Worm (Caenorhabditis elegans) whole organism, L1 larva: ENCODE results near the gene act-1.

Source experiments
- C16A3.4 ChIP-seq: fragments of 150-350 bp; optimal IDR thresholded peaks from 2 replicates; lab custom pipeline; 2014; ENCODE audit warnings: missing biosample characterization, missing genetic modification characterization
- F16B12.6 ChIP-seq: fragments of 150-350 bp; optimal IDR thresholded peaks from 2 replicates; lab custom pipeline; 2014; ENCODE audit warnings: missing biosample characterization, missing genetic modification characterization
- aha-1 ChIP-seq: fragments of 150-350 bp; optimal IDR thresholded peaks from 2 replicates; lab custom pipeline; 2014; ENCODE audit warnings: missing biosample characterization, missing genetic modification characterization
- aly-2 ChIP-seq: fragments of 150-350 bp; optimal IDR thresholded peaks from 2 replicates; lab custom pipeline; 2014; ENCODE audit warnings: missing biosample characterization, missing genetic modification characterization
- blmp-1 ChIP-seq: fragments of 150-350 bp; optimal IDR thresholded peaks from 2 replicates; lab custom pipeline; 2014; ENCODE audit warnings: missing biosample characterization, missing genetic modification characterization
- ceh-82 ChIP-seq, 3 experiments: fragments of 150-350 bp in 1 of 3; sonication (generic microtip) in 2 of 3; optimal IDR thresholded peaks; 2 replicates each; lab custom pipeline; 2014 to 2017; ENCODE audit warnings: missing biosample characterization in 3 of 3, missing genetic modification characterization in 3 of 3
- ceh-88 ChIP-seq: fragments of 200-800 bp; sonication (Bioruptor generic); IDR thresholded peaks from 2 replicates; pipeline ENCODE4 v1.3.6; 2022; ENCODE audit warnings: missing genetic modification characterization, missing compliant biosample characterization
- ceh-90 ChIP-seq: sonication (generic microtip); optimal IDR thresholded peaks from 2 replicates; lab custom pipeline; 2016; ENCODE audit warnings: missing genetic modification characterization, missing compliant biosample characterization
- dpl-1 ChIP-seq, 3 experiments: fragments of 150-350 bp in 2 of 3; sonication (generic microtip) in 1 of 3; optimal IDR thresholded peaks; 2 replicates each; lab custom pipeline; 2014 to 2017; ENCODE audit warnings: missing biosample characterization in 3 of 3, missing genetic modification characterization in 3 of 3, missing genetic modification reagents in 3 of 3
- dsc-1 ChIP-seq: sonication (generic microtip); optimal IDR thresholded peaks from 2 replicates; lab custom pipeline; 2016; ENCODE audit warnings: mild to moderate bottlenecking, missing genetic modification characterization, missing compliant biosample characterization
- egl-27 ChIP-seq, 2 experiments: fragments of 150-350 bp in 1 of 2; sonication (generic microtip); optimal IDR thresholded peaks; 3 replicates each; lab custom pipeline; 2017 to 2018; ENCODE audit warnings: missing biosample characterization in 2 of 2, missing genetic modification characterization in 2 of 2, missing genetic modification reagents in 2 of 2
- ets-5 ChIP-seq: fragments of 200-800 bp; sonication (Bioruptor generic); IDR thresholded peaks from 2 replicates; pipeline ENCODE4 v1.3.6; 2022; ENCODE audit warnings: missing genetic modification characterization, missing compliant biosample characterization
- fkh-10 ChIP-seq: sonication (generic microtip); optimal IDR thresholded peaks from 2 replicates; lab custom pipeline; 2017; ENCODE audit warnings: missing biosample characterization, missing genetic modification reagents, missing genetic modification characterization
- fkh-8 ChIP-seq: sonication (generic microtip); optimal IDR thresholded peaks from 2 replicates; lab custom pipeline; 2016; ENCODE audit warnings: mild to moderate bottlenecking, missing genetic modification characterization, missing compliant biosample characterization
- hpl-2 ChIP-seq: fragments of 150-350 bp; optimal IDR thresholded peaks from 2 replicates; lab custom pipeline; 2014; ENCODE audit warnings: missing biosample characterization, missing genetic modification reagents, missing genetic modification characterization
- isw-1 ChIP-seq: fragments of 200-800 bp; sonication (Bioruptor generic); IDR thresholded peaks from 2 replicates; pipeline ENCODE4 v1.3.6; 2022; ENCODE audit warnings: missing genetic modification characterization, missing compliant biosample characterization
- lin-13 ChIP-seq: fragments of 150-350 bp; optimal IDR thresholded peaks from 2 replicates; lab custom pipeline; 2014; ENCODE audit warnings: missing biosample characterization, missing genetic modification reagents, missing genetic modification characterization
- lin-14 ChIP-seq: fragments of 200-800 bp; sonication (Bioruptor generic); optimal IDR thresholded peaks from 2 replicates; lab custom pipeline; 2018; ENCODE audit warnings: mild to moderate bottlenecking, missing genetic modification characterization, moderate library complexity, missing compliant biosample characterization
- lin-35 ChIP-seq, 2 experiments: fragments of 150-350 bp; optimal IDR thresholded peaks; 2 replicates each; lab custom pipeline; 2014; ENCODE audit warnings: missing biosample characterization in 2 of 2, missing genetic modification characterization in 2 of 2, missing genetic modification reagents in 2 of 2
- lin-39 ChIP-seq: fragments of 150-350 bp; optimal IDR thresholded peaks from 2 replicates; lab custom pipeline; 2014; ENCODE audit warnings: missing biosample characterization, missing genetic modification reagents, missing genetic modification characterization
- mab-9 ChIP-seq: fragments of 200-800 bp; sonication (Bioruptor generic); IDR thresholded peaks from 2 replicates; pipeline ENCODE4 v1.3.6; 2022; ENCODE audit warnings: missing genetic modification reagents, missing genetic modification characterization, missing compliant biosample characterization
- nhr-11 ChIP-seq: fragments of 150-350 bp; optimal IDR thresholded peaks from 2 replicates; lab custom pipeline; 2014; ENCODE audit warnings: missing biosample characterization, missing genetic modification characterization
- nhr-20 ChIP-seq: sonication (generic microtip); optimal IDR thresholded peaks from 2 replicates; lab custom pipeline; 2016; ENCODE audit warnings: mild to moderate bottlenecking, missing genetic modification characterization, missing compliant biosample characterization
- nhr-237 ChIP-seq: fragments of 150-350 bp; optimal IDR thresholded peaks from 2 replicates; lab custom pipeline; 2014; ENCODE audit warnings: missing biosample characterization, missing genetic modification characterization
- nhr-71 ChIP-seq: sonication (generic microtip); optimal IDR thresholded peaks from 2 replicates; lab custom pipeline; 2016; ENCODE audit warnings: mild to moderate bottlenecking, missing genetic modification characterization, moderate library complexity, missing compliant biosample characterization
- nhr-77 ChIP-seq: fragments of 150-350 bp; optimal IDR thresholded peaks from 2 replicates; lab custom pipeline; 2014; ENCODE audit warnings: missing biosample characterization, missing genetic modification characterization
- nhr-84 ChIP-seq: sonication (generic microtip); optimal IDR thresholded peaks from 2 replicates; lab custom pipeline; 2017; ENCODE audit warnings: missing biosample characterization, missing genetic modification characterization
- nhr-85 ChIP-seq: sonication (generic microtip); peaks from one replicate; lab custom pipeline; 2016; ENCODE audit warnings: missing genetic modification characterization, inconsistent platforms, missing compliant biosample characterization
- nhr-90 ChIP-seq: sonication (generic microtip); optimal IDR thresholded peaks from 2 replicates; lab custom pipeline; 2016; ENCODE audit warnings: mild to moderate bottlenecking, missing genetic modification characterization, missing compliant biosample characterization; ENCODE audit not compliant: poor library complexity
- pag-3 ChIP-seq: sonication (generic microtip); optimal IDR thresholded peaks from 2 replicates; lab custom pipeline; 2017; ENCODE audit warnings: missing genetic modification characterization, mild to moderate bottlenecking, missing compliant biosample characterization, antibody characterized with exemption, borderline replicate concordance; ENCODE audit not compliant: insufficient read depth
- pax-3 ChIP-seq: fragments of 200-800 bp; sonication (Bioruptor generic); optimal IDR thresholded peaks from 2 replicates; lab custom pipeline; 2018; ENCODE audit warnings: mild to moderate bottlenecking, missing genetic modification characterization, moderate library complexity, missing compliant biosample characterization
- skn-1 ChIP-seq: fragments of 150-350 bp; optimal IDR thresholded peaks from 2 replicates; lab custom pipeline; 2014; ENCODE audit warnings: missing biosample characterization, missing genetic modification characterization
- snpc-4 ChIP-seq: fragments of 150-350 bp; optimal IDR thresholded peaks from 2 replicates; lab custom pipeline; 2014; ENCODE audit warnings: missing biosample characterization, missing genetic modification characterization
- snu-23 ChIP-seq: sonication (generic microtip); optimal IDR thresholded peaks from 2 replicates; lab custom pipeline; 2016; ENCODE audit warnings: missing genetic modification characterization, missing compliant biosample characterization
- sox-4 ChIP-seq: sonication (generic microtip); optimal IDR thresholded peaks from 2 replicates; lab custom pipeline; 2016; ENCODE audit warnings: missing genetic modification characterization, missing compliant biosample characterization
- sup-37 ChIP-seq: fragments of 200-800 bp; sonication (Bioruptor generic); optimal IDR thresholded peaks from 2 replicates; lab custom pipeline; 2018; ENCODE audit warnings: mild to moderate bottlenecking, missing genetic modification characterization, missing compliant biosample characterization
- swsn-7 ChIP-seq: sonication (generic microtip); optimal IDR thresholded peaks from 2 replicates; lab custom pipeline; 2016; ENCODE audit warnings: missing genetic modification characterization, missing compliant biosample characterization
- tlp-1 ChIP-seq: fragments of 150-350 bp; optimal IDR thresholded peaks from 2 replicates; lab custom pipeline; 2014; ENCODE audit warnings: missing biosample characterization, missing genetic modification characterization
- unc-62 ChIP-seq: fragments of 150-350 bp; optimal IDR thresholded peaks from 2 replicates; lab custom pipeline; 2014; ENCODE audit warnings: missing biosample characterization, missing genetic modification reagents, missing genetic modification characterization
- unc-86 ChIP-seq: sonication (generic microtip); optimal IDR thresholded peaks from 2 replicates; lab custom pipeline; 2016; ENCODE audit warnings: missing genetic modification characterization, missing compliant biosample characterization
- unc-98 ChIP-seq: fragments of 200-800 bp; sonication (Bioruptor generic); IDR thresholded peaks from 2 replicates; pipeline ENCODE4 v1.3.6; 2022; ENCODE audit warnings: missing genetic modification characterization, missing compliant biosample characterization
- xbp-1 ChIP-seq: sonication (generic microtip); optimal IDR thresholded peaks from 2 replicates; lab custom pipeline; 2016; ENCODE audit warnings: missing genetic modification characterization, missing compliant biosample characterization
- zip-4 ChIP-seq: fragments of 200-800 bp; sonication (Bioruptor generic); optimal IDR thresholded peaks from 2 replicates; lab custom pipeline; 2018; ENCODE audit warnings: mild to moderate bottlenecking, missing genetic modification characterization, moderate library complexity, missing compliant biosample characterization

act-1 gene

DNA sequence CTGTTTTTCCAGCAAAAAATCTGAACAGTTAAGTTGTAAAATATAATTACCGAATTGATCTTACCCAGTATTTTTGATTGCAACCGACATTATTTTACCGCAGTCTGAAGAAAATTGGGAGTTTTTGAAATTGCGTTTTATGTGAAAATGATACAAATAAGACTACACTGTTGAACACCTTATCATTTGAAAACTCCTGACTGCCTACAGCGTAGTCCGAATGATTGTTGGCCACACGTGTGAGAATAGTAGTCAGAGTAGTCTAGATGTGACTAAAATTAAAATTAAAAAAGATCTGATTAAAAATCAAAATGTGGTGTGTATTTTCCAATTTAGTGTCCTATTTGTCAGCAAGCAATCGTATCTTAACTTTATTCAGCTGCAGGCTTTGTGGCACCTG, 34.1 kb upstream of the act-1 start, which contains the start of gene dhs-18:
TSS of gene dhs-18 (minus strand) at position 104 of the 400 bp plus-strand sequence.
- peak in 1 of 2 experiments; percentile 6 for TF ChIP-seq lin-35 (GFP tag; optimal IDR thresholded peaks at IDR 0.05; lab: Kevin White, UChicago)
- peak; percentile 73 for TF ChIP-seq nhr-20 (tag; lab: Kevin White, UChicago)
- no peak for TF ChIP-seq fkh-10 (GFP tag; lab: Kevin White, UChicago)

DNA sequence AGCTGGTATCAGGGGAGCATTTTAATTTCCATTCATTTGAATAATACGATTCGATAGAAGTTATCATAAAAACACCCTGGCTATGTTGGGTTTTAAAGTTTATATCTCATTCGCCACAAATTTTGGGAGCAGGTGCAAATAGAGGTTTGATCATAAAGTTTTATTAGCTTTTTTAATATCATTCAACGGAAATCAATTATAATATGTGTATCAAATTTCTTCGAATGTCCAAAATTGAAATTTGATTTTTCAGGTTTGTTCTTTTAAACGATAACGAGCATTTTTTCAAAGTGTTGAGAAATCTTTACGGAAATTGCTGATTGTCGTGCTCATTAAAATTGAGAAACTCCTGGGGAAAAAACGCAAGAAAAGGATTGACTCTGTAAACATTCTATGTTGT, 32.2 kb upstream of the act-1 start, which contains the start of gene srh-74:
TSS of gene srh-74 (minus strand) at position 101 of the 400 bp plus-strand sequence.
- TF ChIP-seq nhr-84 = no peak
- TF ChIP-seq nhr-71 = no peak

DNA sequence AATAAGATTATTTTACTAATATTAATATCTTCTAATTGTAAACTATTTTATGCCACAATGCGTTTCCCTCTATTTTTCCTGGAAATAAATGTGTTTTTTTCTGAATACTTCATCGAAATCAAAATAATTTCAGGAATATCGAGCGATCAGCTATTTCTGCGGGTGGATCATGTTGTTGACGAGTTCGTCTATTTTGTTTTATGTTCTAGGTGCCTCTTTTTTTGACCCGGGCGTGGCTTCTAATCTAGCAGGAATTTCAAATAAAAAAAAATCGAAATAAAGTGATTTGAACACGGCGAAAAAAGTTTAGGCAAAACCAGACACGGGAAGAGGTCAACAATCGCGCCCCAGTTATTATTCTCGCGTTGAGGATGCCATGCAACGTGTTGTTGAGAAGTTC, 28.9 kb upstream of the act-1 start, which contains the start of gene T04C12.33:
TSS of gene T04C12.33 (plus strand) at position 301 of the 400 bp plus-strand sequence.
- TF ChIP-seq nhr-71 = peak; percentile 13
- TF ChIP-seq dpl-1 (GFP tag; optimal IDR thresholded peaks at IDR 0.05; lab: Kevin White, UChicago) = no peak

DNA sequence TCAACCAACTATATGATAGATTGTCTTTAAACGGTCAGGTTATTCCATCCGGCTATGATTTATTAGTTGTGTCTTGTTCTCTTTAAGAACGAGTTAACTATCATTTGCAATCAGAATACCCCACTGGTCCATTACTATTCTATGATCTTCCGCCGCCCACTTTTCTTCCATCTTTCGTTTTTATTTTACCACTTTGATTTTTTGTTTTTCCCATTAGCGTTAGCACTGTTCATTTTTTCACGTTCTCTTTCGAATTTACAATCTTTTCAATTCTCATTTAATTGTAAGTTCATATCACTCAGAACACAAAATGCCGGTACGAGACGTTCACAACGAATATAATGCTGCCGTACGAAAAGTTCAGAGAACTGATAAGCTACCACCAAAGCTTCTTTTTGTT, 27.0 kb upstream of the act-1 start, which contains the start of gene T04C12.7:
TSS of gene T04C12.7 (plus strand) at position 301 of the 400 bp plus-strand sequence.
- TF ChIP-seq xbp-1 (tag; lab: Kevin White, UChicago) = no peak
- no peak for TF ChIP-seq swsn-7 (tag; lab: Kevin White, UChicago)
- TF ChIP-seq isw-1 = no peak
- no peak for TF ChIP-seq sox-4
- no peak for TF ChIP-seq unc-62 (GFP tag; lab: Kevin White, UChicago)
- TF ChIP-seq, all 84 proteins: peak for 0

DNA sequence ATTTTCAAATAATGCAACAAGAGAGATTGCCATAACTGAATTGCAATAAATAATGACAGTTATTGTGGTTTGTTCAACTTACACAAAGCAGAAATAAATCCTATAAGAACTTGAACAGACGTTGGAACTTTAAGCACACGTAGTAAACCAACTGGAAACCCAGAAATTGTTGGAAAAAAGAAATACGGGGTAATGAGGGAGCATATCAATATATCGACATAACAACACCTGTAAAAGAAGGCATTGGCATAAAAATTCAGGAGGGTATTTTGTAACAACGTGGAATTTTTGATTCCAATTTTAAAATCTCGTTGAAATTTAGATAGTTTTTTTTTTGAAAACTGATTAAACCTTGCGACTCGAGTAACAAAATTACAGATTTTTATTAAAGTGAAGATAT, 24.4 kb upstream of the act-1 start:
- TF ChIP-seq nhr-85 (tag; lab: Kevin White, UChicago) (no peak), ceh-90 (tag; lab: Kevin White, UChicago) (no peak), nhr-84 (no peak), blmp-1 (tag; lab: Kevin White, UChicago) (no peak), F16B12.6 (no peak), dsc-1 (tag; lab: Kevin White, UChicago) (no peak), skn-1 (tag; lab: Kevin White, UChicago) (no peak), nhr-77 (tag; lab: Kevin White, UChicago) (no peak), pag-3 (no peak), hpl-2 (GFP tag; lab: Kevin White, UChicago) (no peak), mab-9 (GFP tag; lab: Robert Waterston, UW) (no peak), lin-35 (GFP tag; optimal IDR thresholded peaks at IDR 0.05; lab: Kevin White, UChicago) (no peak), sup-37 (GFP tag; lab: Kevin White, UChicago) (no peak), C16A3.4 (tag; lab: Kevin White, UChicago) (no peak), unc-86 (tag; lab: Kevin White, UChicago) (no peak), ceh-88 (GFP tag; lab: Robert Waterston, UW) (no peak), lin-14 (no peak), pax-3 (tag; lab: Kevin White, UChicago) (no peak), snu-23 (GFP tag; lab: Kevin White, UChicago) (no peak)

DNA sequence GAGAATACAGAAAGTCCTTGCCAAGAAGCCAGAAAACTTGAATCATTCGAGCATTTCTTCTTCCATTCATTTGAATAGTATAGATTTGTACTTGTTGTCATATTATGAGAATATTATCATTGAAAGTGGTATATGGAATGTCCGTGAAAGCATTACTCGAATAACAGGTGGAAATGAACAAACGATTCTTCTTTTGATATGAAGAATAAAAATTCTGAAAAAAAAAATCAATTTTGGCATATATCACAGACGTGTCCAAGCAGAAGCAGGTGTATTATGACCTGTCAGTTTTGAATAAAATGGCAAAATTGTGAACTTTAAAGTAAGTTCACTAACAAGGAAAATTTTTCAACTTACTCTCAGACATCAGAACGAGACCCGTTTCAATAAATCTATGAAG, 23.8 kb upstream of the act-1 start, which contains the start of gene srh-75:
TSS of gene srh-75 (minus strand) at position 101 of the 400 bp plus-strand sequence.
- no peak for TF ChIP-seq tlp-1 (tag; lab: Kevin White, UChicago)
- TF ChIP-seq nhr-11 (tag; lab: Kevin White, UChicago) = no peak

DNA sequence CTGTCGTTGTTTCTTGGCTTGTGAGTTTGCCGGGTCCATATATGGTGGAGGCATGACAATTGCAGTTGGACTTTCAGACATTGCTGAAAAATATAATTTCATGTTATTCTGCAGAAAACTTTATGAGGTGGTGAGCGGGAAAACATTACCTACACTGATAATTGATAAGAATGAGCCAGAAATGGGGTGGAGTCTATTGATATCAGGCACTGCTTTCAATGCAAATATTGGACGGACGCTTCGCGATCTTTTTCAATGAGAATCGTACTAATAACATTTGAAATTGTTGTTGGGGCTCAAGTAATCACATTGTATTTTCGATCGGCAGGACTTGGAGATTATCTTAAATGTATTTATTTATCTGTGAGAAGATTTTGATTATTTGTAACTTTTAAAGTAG, 21.7 kb upstream of the act-1 start, which contains the start of gene T04C12.1:
TSS of gene T04C12.1 (minus strand) at position 90 of the 400 bp plus-strand sequence.
- TF ChIP-seq snpc-4 (tag; lab: Kevin White, UChicago) (no peak), unc-98 (GFP tag; lab: Robert Waterston, UW) (no peak), lin-39 (tag; lab: Kevin White, UChicago) (no peak), zip-4 (no peak), fkh-8 (tag; lab: Kevin White, UChicago) (no peak), aha-1 (tag; lab: Kevin White, UChicago) (no peak), ets-5 (GFP tag; lab: Robert Waterston, UW) (no peak), unc-86 (tag; lab: Kevin White, UChicago) (no peak), nhr-85 (tag; lab: Kevin White, UChicago) (peak; percentile 13), egl-27 (tag; optimal IDR thresholded peaks at IDR 0.05; lab: Kevin White, UChicago) (no peak), ceh-82 (tag; optimal IDR thresholded peaks at IDR 0.05; lab: Kevin White, UChicago) (no peak), nhr-237 (tag; lab: Kevin White, UChicago) (no peak), nhr-90 (tag; lab: Kevin White, UChicago) (peak; percentile 13), aly-2 (tag; lab: Kevin White, UChicago) (no peak), lin-13 (no peak)
